Fruit fly (Drosophila melanogaster) whole organism, embryonic: ENCODE measurements around the gene BNIP3.

ENCODE experiments used
- Aef1 ChIP-seq: fragments of 200-800 bp; sonication (Bioruptor generic); IDR thresholded peaks from 3 replicates; pipeline ENCODE4 v1.3.6; 2022; ENCODE audit warnings: missing biosample characterization, missing genetic modification characterization
- C15 ChIP-seq: fragments of 200-800 bp; sonication (Bioruptor generic); IDR thresholded peaks from 3 replicates; pipeline ENCODE4 v1.3.6; 2022; ENCODE audit warnings: missing biosample characterization, missing genetic modification characterization
- CG1024 ChIP-seq: fragments of 200-800 bp; sonication (Bioruptor generic); IDR thresholded peaks from 2 replicates; pipeline ENCODE4 v1.3.6; 2022; ENCODE audit warnings: missing biosample characterization, missing genetic modification characterization
- CG10267 ChIP-seq: fragments of 200-800 bp; sonication (Bioruptor generic); optimal IDR thresholded peaks from 2 replicates; lab custom pipeline; 2018; ENCODE audit warnings: missing biosample characterization, mild to moderate bottlenecking, missing genetic modification characterization, moderate library complexity
- CG11504 ChIP-seq: fragments of 200-800 bp; sonication (Bioruptor generic); optimal IDR thresholded peaks from 3 replicates; lab custom pipeline; 2019; ENCODE audit warnings: missing biosample characterization, mild to moderate bottlenecking, missing genetic modification characterization, moderate library complexity
- CG13296 ChIP-seq: fragments of 200-800 bp; sonication (Bioruptor generic); optimal IDR thresholded peaks from 3 replicates; lab custom pipeline; 2018; ENCODE audit warnings: missing biosample characterization, mild to moderate bottlenecking, missing genetic modification characterization
- CG14014 ChIP-seq: fragments of 200-800 bp; sonication (Bioruptor generic); IDR thresholded peaks from 2 replicates; pipeline ENCODE4 v1.3.6; 2022; ENCODE audit warnings: missing biosample characterization, missing genetic modification characterization
- CG14441 ChIP-seq: fragments of 200-800 bp; sonication (Bioruptor generic); IDR thresholded peaks from 2 replicates; pipeline ENCODE4 v1.3.6; 2022; ENCODE audit warnings: missing biosample characterization, missing genetic modification characterization
- CG15479 ChIP-seq: fragments of 200-800 bp; sonication (Bioruptor generic); optimal IDR thresholded peaks from 3 replicates; lab custom pipeline; 2019; ENCODE audit warnings: missing biosample characterization, mild to moderate bottlenecking, missing genetic modification characterization, moderate library complexity
- CG1832 ChIP-seq: fragments of 200-800 bp; sonication (Bioruptor generic); optimal IDR thresholded peaks from 2 replicates; lab custom pipeline; 2017; ENCODE audit warnings: missing biosample characterization, mild to moderate bottlenecking, missing genetic modification characterization, inconsistent platforms
- CG31388 ChIP-seq: fragments of 200-800 bp; sonication (Bioruptor generic); optimal IDR thresholded peaks from 2 replicates; lab custom pipeline; 2016; ENCODE audit warnings: missing biosample characterization, missing genetic modification characterization
- CG43689 ChIP-seq: fragments of 200-800 bp; sonication (Bioruptor generic); IDR thresholded peaks from 2 replicates; pipeline ENCODE4 v1.3.6; 2022; ENCODE audit warnings: missing biosample characterization, missing genetic modification characterization
- CG6254 ChIP-seq: fragments of 200-800 bp; sonication (Bioruptor generic); optimal IDR thresholded peaks from 3 replicates; lab custom pipeline; 2017; ENCODE audit warnings: mild to moderate bottlenecking, missing biosample characterization, missing genetic modification reagents, missing genetic modification characterization
- CG6683 ChIP-seq: fragments of 200-800 bp; sonication (Bioruptor generic); optimal IDR thresholded peaks from 2 replicates; lab custom pipeline; 2017; ENCODE audit warnings: missing biosample characterization, mild to moderate bottlenecking, missing genetic modification characterization, missing genetic modification reagents
- CTCF ChIP-seq: fragments of 200-800 bp; sonication (Bioruptor generic); optimal IDR thresholded peaks from 2 replicates; lab custom pipeline; 2017; ENCODE audit warnings: missing biosample characterization, mild to moderate bottlenecking, missing genetic modification characterization, moderate library complexity
- D ChIP-seq, 2 experiments: fragments of 200-800 bp in 1 of 2; fragments of >200 bp in 1 of 2; sonication (Bioruptor generic) in 1 of 2; optimal IDR thresholded peaks; 2 replicates in 1 of 2; 3 replicates in 1 of 2; lab custom pipeline; 2017; ENCODE audit warnings: mild to moderate bottlenecking in 1 of 2, missing biosample characterization in 1 of 2, missing genetic modification characterization in 1 of 2, missing genetic modification reagents in 1 of 2
- Deaf1 ChIP-seq: fragments of 200-800 bp; optimal IDR thresholded peaks from 3 replicates; lab custom pipeline; 2019; ENCODE audit warnings: missing biosample characterization, mild to moderate bottlenecking, missing genetic modification characterization, moderate library complexity
- Doc2 ChIP-seq: fragments of 200-800 bp; sonication (Bioruptor generic); IDR thresholded peaks from 2 replicates; pipeline ENCODE4 v1.3.6; 2022; ENCODE audit warnings: missing biosample characterization, missing genetic modification characterization
- Dref ChIP-seq: fragments of 200-800 bp; sonication (Bioruptor generic); IDR thresholded peaks from 2 replicates; pipeline ENCODE4 v1.3.6; 2022; ENCODE audit warnings: missing biosample characterization, missing genetic modification characterization
- HmgZ ChIP-seq: fragments of 200-800 bp; sonication (Bioruptor generic); optimal IDR thresholded peaks from 2 replicates; lab custom pipeline; 2018; ENCODE audit warnings: missing biosample characterization, mild to moderate bottlenecking, missing genetic modification characterization
- Hr78 ChIP-seq, 2 experiments: fragments of 200-800 bp in 1 of 2; fragments of >200 bp in 1 of 2; sonication (Bioruptor generic) in 1 of 2; optimal IDR thresholded peaks; 2 replicates each; lab custom pipeline; 2017 to 2019; ENCODE audit warnings: missing biosample characterization in 2 of 2, missing genetic modification characterization in 2 of 2, mild to moderate bottlenecking in 1 of 2, moderate library complexity in 1 of 2
- Jarid2 ChIP-seq: fragments of 200-800 bp; sonication (Bioruptor generic); optimal IDR thresholded peaks from 3 replicates; lab custom pipeline; 2017; ENCODE audit warnings: mild to moderate bottlenecking, missing biosample characterization, missing genetic modification reagents, missing genetic modification characterization
- Max ChIP-seq: fragments of 200-800 bp; sonication (Bioruptor generic); optimal IDR thresholded peaks from 2 replicates; lab custom pipeline; 2016; ENCODE audit warnings: missing biosample characterization, mild to moderate bottlenecking, missing genetic modification characterization
- Mes4 ChIP-seq: fragments of 200-800 bp; sonication (Bioruptor generic); optimal IDR thresholded peaks from 2 replicates; lab custom pipeline; 2016; ENCODE audit warnings: missing biosample characterization, missing genetic modification characterization
- Myb ChIP-seq: fragments of 200-800 bp; sonication (Bioruptor generic); optimal IDR thresholded peaks from 2 replicates; lab custom pipeline; 2016; ENCODE audit warnings: missing biosample characterization, missing genetic modification characterization
- Neu2 ChIP-seq: fragments of 200-800 bp; sonication (Bioruptor generic); optimal IDR thresholded peaks from 3 replicates; lab custom pipeline; 2016; ENCODE audit warnings: missing biosample characterization, missing genetic modification characterization, borderline replicate concordance
- Oli ChIP-seq: fragments of 200-800 bp; sonication (Bioruptor generic); optimal IDR thresholded peaks from 2 replicates; lab custom pipeline; 2018; ENCODE audit warnings: missing biosample characterization, mild to moderate bottlenecking, missing genetic modification characterization, moderate library complexity
- PHDP ChIP-seq: fragments of 200-800 bp; sonication (Bioruptor generic); optimal IDR thresholded peaks from 3 replicates; lab custom pipeline; 2018; ENCODE audit warnings: missing biosample characterization, mild to moderate bottlenecking, missing genetic modification characterization, moderate library complexity
- Ravus ChIP-seq: fragments of 200-800 bp; sonication (Bioruptor generic); IDR thresholded peaks from 2 replicates; pipeline ENCODE4 v1.3.6; 2022; ENCODE audit warnings: missing biosample characterization, missing genetic modification characterization
- Rfx ChIP-seq: fragments of 200-800 bp; sonication (Bioruptor generic); IDR thresholded peaks from 2 replicates; pipeline ENCODE4 v1.3.6; 2022; ENCODE audit warnings: missing biosample characterization, missing genetic modification characterization
- Sox100B ChIP-seq: fragments of 200-800 bp; sonication (Bioruptor generic); optimal IDR thresholded peaks from 3 replicates; lab custom pipeline; 2018; ENCODE audit warnings: missing biosample characterization, mild to moderate bottlenecking, missing genetic modification characterization
- Sry-δ ChIP-seq: fragments of 200-800 bp; sonication (Bioruptor generic); optimal IDR thresholded peaks from 2 replicates; lab custom pipeline; 2016; ENCODE audit warnings: missing biosample characterization, missing genetic modification characterization
- Trl ChIP-seq, 3 experiments: fragments of >200 bp in 2 of 3; fragments of 200-800 bp in 1 of 3; sonication (Bioruptor generic) in 1 of 3; optimal IDR thresholded peaks; 2 replicates in 1 of 3; 3 replicates in 2 of 3; lab custom pipeline; 2016 to 2017; ENCODE audit warnings: missing biosample characterization in 1 of 3, missing genetic modification characterization in 1 of 3
- YL-1 ChIP-seq: fragments of 200-800 bp; sonication (Bioruptor generic); optimal IDR thresholded peaks from 3 replicates; lab custom pipeline; 2017; ENCODE audit warnings: missing biosample characterization, mild to moderate bottlenecking, missing genetic modification characterization
- caup ChIP-seq: fragments of 200-800 bp; sonication (Bioruptor generic); optimal IDR thresholded peaks from 3 replicates; lab custom pipeline; 2017; ENCODE audit warnings: missing biosample characterization, mild to moderate bottlenecking, missing genetic modification characterization, moderate library complexity; ENCODE audit not compliant: severe bottlenecking
- crol ChIP-seq: fragments of 200-800 bp; sonication (Bioruptor generic); IDR thresholded peaks from 2 replicates; pipeline ENCODE4 v1.3.6; 2022; ENCODE audit warnings: missing biosample characterization, missing genetic modification characterization
- dmrt11E ChIP-seq: fragments of 200-800 bp; sonication (Bioruptor generic); optimal IDR thresholded peaks from 3 replicates; lab custom pipeline; 2018; ENCODE audit warnings: missing biosample characterization, mild to moderate bottlenecking, missing genetic modification characterization, moderate library complexity
- en ChIP-seq: fragments of 200-800 bp; sonication (Bioruptor generic); optimal IDR thresholded peaks from 2 replicates; lab custom pipeline; 2016; ENCODE audit warnings: missing biosample characterization, missing genetic modification characterization
- fd96Cb ChIP-seq: fragments of 200-800 bp; sonication (Bioruptor generic); optimal IDR thresholded peaks from 2 replicates; lab custom pipeline; 2018; ENCODE audit warnings: missing biosample characterization, mild to moderate bottlenecking, missing genetic modification characterization, moderate library complexity
- gro ChIP-seq: fragments of 200-800 bp; sonication (Bioruptor generic); optimal IDR thresholded peaks from 2 replicates; lab custom pipeline; 2016; ENCODE audit warnings: missing biosample characterization, missing genetic modification characterization
- gt ChIP-seq: fragments of 200-800 bp; sonication (Bioruptor generic); IDR thresholded peaks from 2 replicates; pipeline ENCODE4 v1.3.6; 2022; ENCODE audit warnings: missing biosample characterization, missing genetic modification characterization
- nmo ChIP-seq: fragments of 200-800 bp; sonication (Bioruptor generic); optimal IDR thresholded peaks from 2 replicates; lab custom pipeline; 2018; ENCODE audit warnings: missing biosample characterization, mild to moderate bottlenecking, missing genetic modification characterization, moderate library complexity
- pros ChIP-seq: fragments of 200-800 bp; sonication (Bioruptor generic); optimal IDR thresholded peaks from 3 replicates; lab custom pipeline; 2019; ENCODE audit warnings: missing biosample characterization, mild to moderate bottlenecking, missing genetic modification characterization, moderate library complexity
- run ChIP-seq: fragments of 200-800 bp; sonication (Bioruptor generic); optimal IDR thresholded peaks from 3 replicates; lab custom pipeline; 2018; ENCODE audit warnings: missing biosample characterization, mild to moderate bottlenecking, missing genetic modification characterization
- salm ChIP-seq: fragments of 200-800 bp; sonication (Bioruptor generic); optimal IDR thresholded peaks from 2 replicates; lab custom pipeline; 2018; ENCODE audit warnings: missing biosample characterization, mild to moderate bottlenecking, missing genetic modification characterization
- sisA ChIP-seq: fragments of 200-800 bp; sonication (Bioruptor generic); IDR thresholded peaks from 2 replicates; pipeline ENCODE4 v1.3.6; 2022; ENCODE audit warnings: missing biosample characterization, missing genetic modification characterization
- stwl ChIP-seq: fragments of 200-800 bp; sonication (Bioruptor generic); optimal IDR thresholded peaks from 3 replicates; lab custom pipeline; 2018; ENCODE audit warnings: missing biosample characterization, mild to moderate bottlenecking, missing genetic modification characterization, moderate library complexity
- wor ChIP-seq: fragments of 200-800 bp; sonication (Bioruptor generic); IDR thresholded peaks from 2 replicates; pipeline ENCODE4 v1.3.6; 2022; ENCODE audit warnings: missing biosample characterization, missing genetic modification characterization

BNIP3 gene

dm6 chr3L:20473021-20473799, 46.0 kb downstream of the BNIP3 start, which contains the start of the genes CG32428 and CG5969 (continued):
- TF ChIP-seq crol (GFP tag; lab: Robert Waterston, UW) = no peak
- peak; percentile 48 for TF ChIP-seq Oli (tag; lab: Kevin White, UChicago)
- no peak for TF ChIP-seq gt (GFP tag; lab: Robert Waterston, UW)
- no peak for TF ChIP-seq CTCF
- TF ChIP-seq Doc2 (GFP tag; lab: Robert Waterston, UW) = no peak
- TF ChIP-seq Trl (optimal IDR thresholded peaks at IDR 0.05; lab: Kevin White, UChicago) = no peak
- no peak for TF ChIP-seq Trl (GFP tag; optimal IDR thresholded peaks at IDR 0.05; lab: Kevin White, UChicago)
- TF ChIP-seq Dref (GFP tag; lab: Robert Waterston, UW) = peak; percentile 38; the same call in 1 of the 2 replicates
- no peak for TF ChIP-seq Sry-δ (GFP tag; lab: Kevin White, UChicago)
- peak; percentile 68 for TF ChIP-seq Aef1 (GFP tag; lab: Robert Waterston, UW)
- TF ChIP-seq Rfx = peak; percentile 81
- TF ChIP-seq Sox100B (GFP tag; lab: Kevin White, UChicago) = peak; percentile 52
- TF ChIP-seq CG6683 = no peak
- TF ChIP-seq Max (GFP tag; lab: Kevin White, UChicago) = peak; percentile 45
- TF ChIP-seq dmrt11E = no peak
- peak; percentile 37; the same call in 1 of the 2 replicates for TF ChIP-seq sisA
- TF ChIP-seq Hr78 (GFP tag; optimal IDR thresholded peaks at IDR 0.05; lab: Kevin White, UChicago) = no peak
- TF ChIP-seq CG31388 (GFP tag; lab: Kevin White, UChicago) = no peak
- peak; percentile 84 for TF ChIP-seq CG11504
- no peak for TF ChIP-seq Mes4 (GFP tag; lab: Kevin White, UChicago)
- TF ChIP-seq HmgZ (tag; lab: Kevin White, UChicago) = peak; percentile 20
- TF ChIP-seq en (GFP tag; lab: Kevin White, UChicago) = no peak
- TF ChIP-seq CG6254 (GFP tag; lab: Kevin White, UChicago) = peak; percentile 8
- no peak for TF ChIP-seq C15
- TF ChIP-seq gro = peak; percentile 9
- TF ChIP-seq CG14441 (GFP tag; lab: Robert Waterston, UW) = peak; percentile 76
- TF ChIP-seq salm (tag; lab: Kevin White, UChicago) = no peak
- no peak for TF ChIP-seq wor (GFP tag; lab: Robert Waterston, UW)
- TF ChIP-seq pros (GFP tag; lab: Kevin White, UChicago) = no peak
- peak; percentile 55 for TF ChIP-seq Jarid2 (GFP tag; lab: Kevin White, UChicago)
- TF ChIP-seq D (optimal IDR thresholded peaks at IDR 0.05; lab: Kevin White, UChicago) = peak; percentile 73
- TF ChIP-seq D (GFP tag; optimal IDR thresholded peaks at IDR 0.05; lab: Kevin White, UChicago) = no peak
- peak; percentile 44 for TF ChIP-seq YL-1
- peak; percentile 55 for TF ChIP-seq Deaf1 (tag; lab: Kevin White, UChicago)
- peak; percentile 51 for TF ChIP-seq fd96Cb (tag; lab: Kevin White, UChicago)
- TF ChIP-seq CG10267 (tag; lab: Kevin White, UChicago) = peak; percentile 60
- peak; percentile 59 for TF ChIP-seq stwl (tag; lab: Kevin White, UChicago)
- no peak for TF ChIP-seq CG1024 (GFP tag; lab: Robert Waterston, UW)
- TF ChIP-seq Neu2 (GFP tag; lab: Kevin White, UChicago) = no peak
- peak; percentile 65 for TF ChIP-seq caup (GFP tag; lab: Kevin White, UChicago)
- TF ChIP-seq run (tag; lab: Kevin White, UChicago) = peak; percentile 14
- peak; percentile 74 for TF ChIP-seq nmo (GFP tag; lab: Kevin White, UChicago)
- TF ChIP-seq CG43689 (GFP tag; lab: Robert Waterston, UW) = no peak
- peak; percentile 71 for TF ChIP-seq CG14014 (GFP tag; lab: Robert Waterston, UW)
- TF ChIP-seq CG13296 (GFP tag; lab: Kevin White, UChicago) = peak; percentile 44
- TF ChIP-seq CG15479 (GFP tag; lab: Kevin White, UChicago) = peak; percentile 81
- no peak for TF ChIP-seq CG1832 (GFP tag; lab: Kevin White, UChicago)
- peak; percentile 64 for TF ChIP-seq PHDP (tag; lab: Kevin White, UChicago)
- peak; percentile 13 for TF ChIP-seq Ravus (GFP tag; lab: Robert Waterston, UW)
- TF ChIP-seq Myb (GFP tag; lab: Kevin White, UChicago) = no peak
